Fruit fly (Drosophila melanogaster) whole organism, embryonic: ENCODE results near the gene CG43248.
A peak's percentile ranks its signal among the peaks of the same experiment; 100 is the strongest.

ENCODE experiments used
- CG10462 ChIP-seq: fragments of 200-800 bp; sonication (Bioruptor generic); optimal IDR thresholded peaks from 2 replicates; lab custom pipeline; 2016; ENCODE audit warnings: missing biosample characterization, missing genetic modification characterization
- CG12219 ChIP-seq: fragments of 200-800 bp; sonication (Bioruptor generic); optimal IDR thresholded peaks from 3 replicates; lab custom pipeline; 2018; ENCODE audit warnings: missing biosample characterization, mild to moderate bottlenecking, missing genetic modification characterization
- CG12659 ChIP-seq: fragments of 200-800 bp; sonication (Bioruptor generic); optimal IDR thresholded peaks from 3 replicates; lab custom pipeline; 2017; ENCODE audit warnings: mild to moderate bottlenecking, missing biosample characterization, missing genetic modification reagents, missing genetic modification characterization
- CG15269 ChIP-seq: fragments of 200-800 bp; sonication (Bioruptor generic); optimal IDR thresholded peaks from 2 replicates; lab custom pipeline; 2018; ENCODE audit warnings: missing biosample characterization, mild to moderate bottlenecking, missing genetic modification characterization, moderate library complexity
- CG1603 ChIP-seq: fragments of 200-800 bp; sonication (Bioruptor generic); optimal IDR thresholded peaks from 2 replicates; lab custom pipeline; 2019; ENCODE audit warnings: missing biosample characterization, mild to moderate bottlenecking, missing genetic modification characterization, moderate library complexity
- CG17328 ChIP-seq: fragments of 200-800 bp; sonication (Bioruptor generic); IDR thresholded peaks from 2 replicates; pipeline ENCODE4 v1.3.6; 2022; ENCODE audit warnings: missing biosample characterization, missing genetic modification characterization
- CG18011 ChIP-seq: fragments of 200-800 bp; sonication (Bioruptor generic); optimal IDR thresholded peaks from 2 replicates; lab custom pipeline; 2017; ENCODE audit warnings: missing biosample characterization, missing genetic modification characterization, mild to moderate bottlenecking, moderate library complexity, missing genotype
- CG18619 ChIP-seq: fragments of 200-800 bp; sonication (Bioruptor generic); optimal IDR thresholded peaks from 3 replicates; lab custom pipeline; 2017; ENCODE audit warnings: missing biosample characterization, mild to moderate bottlenecking, missing genetic modification characterization
- CG31388 ChIP-seq: fragments of 200-800 bp; sonication (Bioruptor generic); optimal IDR thresholded peaks from 2 replicates; lab custom pipeline; 2016; ENCODE audit warnings: missing biosample characterization, missing genetic modification characterization
- CG34376 ChIP-seq: fragments of 200-800 bp; sonication (Bioruptor generic); optimal IDR thresholded peaks from 2 replicates; lab custom pipeline; 2018; ENCODE audit warnings: missing biosample characterization, mild to moderate bottlenecking, missing genetic modification characterization
- CG4820 ChIP-seq: fragments of 200-800 bp; sonication (Bioruptor generic); optimal IDR thresholded peaks from 3 replicates; lab custom pipeline; 2016; ENCODE audit warnings: missing biosample characterization, missing genetic modification characterization
- CG6654 ChIP-seq: fragments of 200-800 bp; sonication (Bioruptor generic); optimal IDR thresholded peaks from 2 replicates; lab custom pipeline; 2017; ENCODE audit warnings: missing biosample characterization, mild to moderate bottlenecking, missing genetic modification characterization
- CG8290 ChIP-seq, 3 experiments: fragments of 200-800 bp; sonication (Bioruptor generic); optimal IDR thresholded peaks; 2 replicates each; lab custom pipeline; 2016 to 2019; ENCODE audit warnings: missing biosample characterization in 3 of 3, missing genetic modification characterization in 3 of 3, mild to moderate bottlenecking in 2 of 3, moderate library complexity in 1 of 3
- CHES-1-like ChIP-seq: fragments of 200-800 bp; sonication (Bioruptor generic); optimal IDR thresholded peaks from 2 replicates; lab custom pipeline; 2016; ENCODE audit warnings: missing biosample characterization, missing genetic modification characterization
- D19B ChIP-seq: fragments of 200-800 bp; sonication (Bioruptor generic); optimal IDR thresholded peaks from 2 replicates; lab custom pipeline; 2017; ENCODE audit warnings: missing biosample characterization, mild to moderate bottlenecking, missing genetic modification characterization
- Dip3 ChIP-seq: fragments of 200-800 bp; sonication (Bioruptor generic); optimal IDR thresholded peaks from 3 replicates; lab custom pipeline; 2016; ENCODE audit warnings: missing biosample characterization, missing genetic modification characterization
- Doc2 ChIP-seq: fragments of 200-800 bp; sonication (Bioruptor generic); IDR thresholded peaks from 2 replicates; pipeline ENCODE4 v1.3.6; 2022; ENCODE audit warnings: missing biosample characterization, missing genetic modification characterization
- E2f2 ChIP-seq: fragments of 200-800 bp; sonication (Bioruptor generic); IDR thresholded peaks from 2 replicates; pipeline ENCODE4 v1.3.6; 2022; ENCODE audit warnings: missing biosample characterization, missing genetic modification characterization
- Ets97D ChIP-seq: fragments of 200-800 bp; sonication (Bioruptor generic); optimal IDR thresholded peaks from 3 replicates; lab custom pipeline; 2016; ENCODE audit warnings: missing biosample characterization, missing genetic modification characterization
- HLH54F ChIP-seq: fragments of 200-800 bp; sonication (Bioruptor generic); optimal IDR thresholded peaks from 3 replicates; lab custom pipeline; 2016; ENCODE audit warnings: missing biosample characterization, missing genetic modification characterization
- HLHmδ ChIP-seq: fragments of 200-800 bp; sonication (Bioruptor generic); optimal IDR thresholded peaks from 2 replicates; lab custom pipeline; 2018; ENCODE audit warnings: missing biosample characterization, mild to moderate bottlenecking, missing genetic modification characterization, moderate library complexity
- Myb ChIP-seq: fragments of 200-800 bp; sonication (Bioruptor generic); optimal IDR thresholded peaks from 2 replicates; lab custom pipeline; 2016; ENCODE audit warnings: missing biosample characterization, missing genetic modification characterization
- NC2α ChIP-seq: fragments of 200-800 bp; sonication (Bioruptor generic); optimal IDR thresholded peaks from 2 replicates; lab custom pipeline; 2016; ENCODE audit warnings: missing biosample characterization, missing genetic modification characterization
- Rx ChIP-seq: fragments of 200-800 bp; sonication (Bioruptor generic); IDR thresholded peaks from 2 replicates; pipeline ENCODE4 v1.3.6; 2022; ENCODE audit warnings: missing biosample characterization, missing genetic modification characterization
- Sox100B ChIP-seq: fragments of 200-800 bp; sonication (Bioruptor generic); optimal IDR thresholded peaks from 3 replicates; lab custom pipeline; 2018; ENCODE audit warnings: missing biosample characterization, mild to moderate bottlenecking, missing genetic modification characterization
- Sox102F ChIP-seq: fragments of 200-800 bp; sonication (Bioruptor generic); optimal IDR thresholded peaks from 2 replicates; lab custom pipeline; 2018; ENCODE audit warnings: missing biosample characterization, mild to moderate bottlenecking, missing genetic modification characterization, moderate library complexity
- al ChIP-seq: fragments of 200-800 bp; sonication (Bioruptor generic); IDR thresholded peaks from 2 replicates; pipeline ENCODE4 v1.3.6; 2022; ENCODE audit warnings: missing biosample characterization, missing genetic modification characterization
- ato ChIP-seq: fragments of 200-800 bp; sonication (Bioruptor generic); IDR thresholded peaks from 2 replicates; pipeline ENCODE4 v1.3.6; 2022; ENCODE audit warnings: missing biosample characterization, missing genetic modification characterization; ENCODE audit not compliant: partially characterized antibody
- chn ChIP-seq: fragments of 200-800 bp; sonication (Bioruptor generic); optimal IDR thresholded peaks from 2 replicates; lab custom pipeline; 2016; ENCODE audit warnings: missing biosample characterization, missing genetic modification characterization
- crp ChIP-seq, 2 experiments: fragments of 200-800 bp; sonication (Bioruptor generic); optimal IDR thresholded peaks; 2 replicates in 1 of 2; 3 replicates in 1 of 2; lab custom pipeline; 2017; ENCODE audit warnings: missing biosample characterization in 2 of 2, missing genetic modification characterization in 2 of 2, mild to moderate bottlenecking in 1 of 2, moderate library complexity in 1 of 2
- cwo ChIP-seq: fragments of 200-800 bp; sonication (Bioruptor generic); optimal IDR thresholded peaks from 3 replicates; lab custom pipeline; 2017; ENCODE audit warnings: missing biosample characterization, missing genetic modification characterization, mild to moderate bottlenecking, moderate library complexity, missing genetic modification reagents
- dmrt99B ChIP-seq: fragments of 200-800 bp; sonication (Bioruptor generic); optimal IDR thresholded peaks from 2 replicates; lab custom pipeline; 2018; ENCODE audit warnings: missing biosample characterization, mild to moderate bottlenecking, missing genetic modification characterization, moderate library complexity
- eve ChIP-seq, 2 experiments: fragments of >200 bp; optimal IDR thresholded peaks; 2 replicates each; lab custom pipeline; 2017; ENCODE audit warnings: missing biosample characterization in 2 of 2, missing genetic modification characterization in 2 of 2
- fd102C ChIP-seq: fragments of 200-800 bp; sonication (Bioruptor generic); optimal IDR thresholded peaks from 2 replicates; lab custom pipeline; 2018; ENCODE audit warnings: missing biosample characterization, mild to moderate bottlenecking, missing genetic modification characterization, moderate library complexity
- fd96Cb ChIP-seq: fragments of 200-800 bp; sonication (Bioruptor generic); optimal IDR thresholded peaks from 2 replicates; lab custom pipeline; 2018; ENCODE audit warnings: missing biosample characterization, mild to moderate bottlenecking, missing genetic modification characterization, moderate library complexity
- gce ChIP-seq: fragments of 200-800 bp; sonication (Bioruptor generic); IDR thresholded peaks from 3 replicates; pipeline ENCODE4 v1.3.6; 2022; ENCODE audit warnings: missing biosample characterization, missing genetic modification characterization
- grn ChIP-seq: fragments of 200-800 bp; sonication (Bioruptor generic); optimal IDR thresholded peaks from 3 replicates; lab custom pipeline; 2017; ENCODE audit warnings: missing biosample characterization, missing genetic modification characterization
- hbn ChIP-seq: fragments of 200-800 bp; sonication (Bioruptor generic); IDR thresholded peaks from 2 replicates; pipeline ENCODE4 v1.3.6; 2022; ENCODE audit warnings: missing biosample characterization, missing genetic modification characterization; ENCODE audit not compliant: partially characterized antibody
- jing ChIP-seq: fragments of 200-800 bp; sonication (Bioruptor generic); optimal IDR thresholded peaks from 2 replicates; lab custom pipeline; 2018; ENCODE audit warnings: missing biosample characterization, mild to moderate bottlenecking, missing genetic modification characterization
- lmd ChIP-seq: fragments of 200-800 bp; sonication (Bioruptor generic); IDR thresholded peaks from 2 replicates; pipeline ENCODE4 v1.3.6; 2022; ENCODE audit warnings: missing biosample characterization, missing genetic modification characterization
- org-1 ChIP-seq: fragments of 200-800 bp; sonication (Bioruptor generic); optimal IDR thresholded peaks from 2 replicates; lab custom pipeline; 2017; ENCODE audit warnings: missing biosample characterization, missing genetic modification characterization
- otp ChIP-seq: fragments of 200-800 bp; sonication (Bioruptor generic); IDR thresholded peaks from 3 replicates; pipeline ENCODE4, ENCODE4 v1.3.6; 2022; ENCODE audit warnings: missing biosample characterization, missing genetic modification characterization
- pfk ChIP-seq: fragments of 200-800 bp; sonication (Bioruptor generic); optimal IDR thresholded peaks from 2 replicates; lab custom pipeline; 2018; ENCODE audit warnings: missing biosample characterization, mild to moderate bottlenecking, missing genetic modification characterization, moderate library complexity
- row ChIP-seq: fragments of 200-800 bp; sonication (Bioruptor generic); IDR thresholded peaks from 3 replicates; pipeline ENCODE4 v1.3.6; 2022; ENCODE audit warnings: missing biosample characterization, missing genetic modification characterization
- run ChIP-seq: fragments of 200-800 bp; sonication (Bioruptor generic); optimal IDR thresholded peaks from 3 replicates; lab custom pipeline; 2018; ENCODE audit warnings: missing biosample characterization, mild to moderate bottlenecking, missing genetic modification characterization
- slp2 ChIP-seq: fragments of 200-800 bp; sonication (Bioruptor generic); optimal IDR thresholded peaks from 2 replicates; lab custom pipeline; 2016; ENCODE audit warnings: missing biosample characterization, missing genetic modification characterization
- sqz ChIP-seq: fragments of 200-800 bp; sonication (Bioruptor generic); optimal IDR thresholded peaks from 3 replicates; lab custom pipeline; 2018; ENCODE audit warnings: missing biosample characterization, mild to moderate bottlenecking, missing genetic modification characterization
- yki ChIP-seq: fragments of >200 bp; optimal IDR thresholded peaks from 3 replicates; lab custom pipeline; 2018

Gene CG43248

DNA sequence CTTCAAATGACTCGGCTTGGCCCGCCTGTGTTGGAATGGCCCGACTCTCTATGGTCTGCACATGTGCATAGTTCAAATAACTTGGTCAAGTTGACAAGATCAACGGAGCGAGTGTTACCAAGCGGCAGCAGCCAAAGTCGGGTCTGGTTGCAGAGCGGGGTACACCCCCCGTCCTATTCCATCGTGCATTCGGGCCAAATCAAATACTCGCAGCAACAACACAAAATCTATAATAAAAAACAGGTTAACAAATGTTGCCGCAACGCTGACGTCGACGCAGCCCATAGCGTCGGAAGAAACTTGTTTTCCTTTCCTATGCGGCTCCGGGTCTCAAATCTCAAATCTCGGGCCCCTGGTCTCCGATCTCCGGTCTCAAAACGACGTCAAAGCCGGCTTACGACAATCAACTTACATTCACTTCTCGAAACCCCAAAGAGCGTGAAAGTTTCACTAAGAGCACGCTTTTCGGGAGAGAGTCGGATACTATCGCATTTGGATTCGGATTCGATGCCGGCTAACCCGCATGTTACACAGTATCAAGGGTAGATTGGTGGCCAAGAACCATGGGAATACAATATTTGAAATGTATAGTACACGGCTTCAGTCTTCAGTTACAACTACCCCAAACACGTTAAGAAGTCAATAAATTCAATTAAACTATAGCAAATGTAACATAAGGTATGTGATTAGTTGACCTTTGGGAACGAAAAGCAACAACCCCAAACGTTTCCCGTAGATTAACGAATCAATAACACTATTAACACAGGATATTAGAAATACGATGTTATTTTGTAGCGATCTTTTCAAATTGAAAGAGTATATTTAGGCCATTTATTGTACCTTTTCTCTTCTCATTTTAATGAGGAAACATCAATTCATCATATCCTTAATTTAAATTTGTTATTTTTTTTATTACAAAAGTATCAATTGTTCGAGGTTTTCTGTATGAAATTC lies 3.3 kb upstream of the CG43248 start (continued):
- TF ChIP-seq CG8290 (GFP tag; optimal IDR thresholded peaks at IDR 0.05; lab: Kevin White, UChicago) = peak; percentile 41
- peak in 1 of 2 experiments; percentile 46 for TF ChIP-seq CG8290 (tag; optimal IDR thresholded peaks at IDR 0.05; lab: Kevin White, UChicago)
- TF ChIP-seq row (GFP tag; lab: Robert Waterston, UW) = peak; percentile 91
- TF ChIP-seq run = no peak
- no peak for TF ChIP-seq pfk (GFP tag; lab: Kevin White, UChicago)
- peak; percentile 13 for TF ChIP-seq CG12219 (GFP tag; lab: Kevin White, UChicago)
- peak; percentile 40 for TF ChIP-seq CG4820 (GFP tag; lab: Kevin White, UChicago)
- TF ChIP-seq CG10462 (GFP tag; lab: Kevin White, UChicago) = peak; percentile 49
- TF ChIP-seq eve (GFP tag; optimal IDR thresholded peaks at IDR 0.05; lab: Kevin White, UChicago) = peak in 1 of 2 experiments; percentile 92
- TF ChIP-seq fd96Cb (tag; lab: Kevin White, UChicago) = peak; percentile 57
- TF ChIP-seq Sox102F (GFP tag; lab: Kevin White, UChicago) = peak; percentile 52
- TF ChIP-seq Myb = peak; percentile 21
- no peak for TF ChIP-seq fd102C
- TF ChIP-seq HLH54F (GFP tag; lab: Kevin White, UChicago) = peak; percentile 68
- no peak for TF ChIP-seq CG34376 (GFP tag; lab: Kevin White, UChicago)
- peak; percentile 58; the same call in 1 of the 2 replicates for TF ChIP-seq lmd (GFP tag; lab: Robert Waterston, UW)
- peak; percentile 37 for TF ChIP-seq CHES-1-like (GFP tag; lab: Kevin White, UChicago)
- TF ChIP-seq Rx (GFP tag; lab: Robert Waterston, UW) = no peak
- peak; percentile 13 for TF ChIP-seq HLHmδ (GFP tag; lab: Kevin White, UChicago)
- TF ChIP-seq slp2 (GFP tag; lab: Kevin White, UChicago) = peak; percentile 41
- TF ChIP-seq Sox100B (GFP tag; lab: Kevin White, UChicago) = peak; percentile 78
- peak; percentile 99 for TF ChIP-seq D19B (GFP tag; lab: Kevin White, UChicago)
- TF ChIP-seq CG17328 (GFP tag; lab: Robert Waterston, UW) = 0 out of 2 replicates have a peak, but pooled peaks have one; percentile 55
- TF ChIP-seq otp (GFP tag; lab: Robert Waterston, UW) = no peak
- no peak for TF ChIP-seq grn
- TF ChIP-seq Ets97D = peak; percentile 0
- TF ChIP-seq Dip3 = peak; percentile 56
- TF ChIP-seq crp (GFP tag; optimal IDR thresholded peaks at IDR 0.05; lab: Kevin White, UChicago) = peak in 1 of 2 experiments; percentile 28
- TF ChIP-seq al (GFP tag; lab: Robert Waterston, UW) = no peak
- TF ChIP-seq CG18619 (GFP tag; lab: Kevin White, UChicago) = peak; percentile 87
- peak; percentile 14 for TF ChIP-seq yki
- TF ChIP-seq CG12659 = peak; percentile 77
- TF ChIP-seq E2f2 = no peak
- TF ChIP-seq dmrt99B (tag; lab: Kevin White, UChicago) = peak; percentile 63
- TF ChIP-seq NC2α = no peak
- peak; percentile 43 for TF ChIP-seq cwo
- peak; percentile 37 for TF ChIP-seq jing
- TF ChIP-seq Doc2 = no peak
- peak; percentile 11 for TF ChIP-seq CG18011 (GFP tag; lab: Kevin White, UChicago)
- peak; percentile 30 for TF ChIP-seq CG6654 (GFP tag; lab: Kevin White, UChicago)
- peak; percentile 52 for TF ChIP-seq chn
- peak; percentile 71 for TF ChIP-seq CG15269 (tag; lab: Kevin White, UChicago)
- TF ChIP-seq org-1 (GFP tag; lab: Kevin White, UChicago) = peak; percentile 65
- TF ChIP-seq CG1603 (tag; lab: Kevin White, UChicago) = peak; percentile 44
- TF ChIP-seq hbn (GFP tag; lab: Robert Waterston, UW) = no peak
- TF ChIP-seq CG31388 (GFP tag; lab: Kevin White, UChicago) = no peak
- TF ChIP-seq ato (GFP tag; lab: Robert Waterston, UW) = no peak
- peak; percentile 69 for TF ChIP-seq sqz (GFP tag; lab: Kevin White, UChicago)
- no peak for TF ChIP-seq gce
